Fruit fly (Drosophila melanogaster) whole organism, prepupa: ENCODE measurements around the gene CG12112.

Experiments used
- CG10631 ChIP-seq: fragments of 200-800 bp; sonication (Bioruptor generic); optimal IDR thresholded peaks from 2 replicates; lab custom pipeline; 2016; ENCODE audit warnings: missing biosample characterization, missing genetic modification characterization
- CG10669 ChIP-seq: fragments of 200-800 bp; sonication (Bioruptor generic); optimal IDR thresholded peaks from 3 replicates; lab custom pipeline; 2018; ENCODE audit warnings: missing biosample characterization, mild to moderate bottlenecking, missing genetic modification characterization, moderate library complexity
- CG11762 ChIP-seq: fragments of 200-800 bp; sonication (Bioruptor generic); optimal IDR thresholded peaks from 3 replicates; lab custom pipeline; 2016; ENCODE audit warnings: missing biosample characterization, missing genetic modification characterization; ENCODE audit not compliant: insufficient read depth
- CG11902 ChIP-seq: fragments of 200-800 bp; sonication (Bioruptor generic); optimal IDR thresholded peaks from 3 replicates; lab custom pipeline; 2016; ENCODE audit warnings: missing biosample characterization, missing genetic modification characterization
- CG15336 ChIP-seq: fragments of 200-800 bp; sonication (Bioruptor generic); IDR thresholded peaks from 2 replicates; pipeline ENCODE4 v1.3.6; 2022; ENCODE audit warnings: missing biosample characterization, missing genetic modification characterization
- CG1621 ChIP-seq: fragments of 200-800 bp; sonication (Bioruptor generic); optimal IDR thresholded peaks from 3 replicates; lab custom pipeline; 2018; ENCODE audit warnings: missing biosample characterization, mild to moderate bottlenecking, missing genetic modification characterization
- CG16779 ChIP-seq: fragments of 200-800 bp; sonication (Bioruptor generic); optimal IDR thresholded peaks from 3 replicates; lab custom pipeline; 2017; ENCODE audit warnings: missing biosample characterization, mild to moderate bottlenecking, missing genetic modification characterization
- CG3032 ChIP-seq: fragments of 200-800 bp; optimal IDR thresholded peaks from 2 replicates; lab custom pipeline; 2019; ENCODE audit warnings: missing biosample characterization, mild to moderate bottlenecking, missing genetic modification characterization, moderate library complexity
- CG6163 ChIP-seq: fragments of 200-800 bp; sonication (Bioruptor generic); IDR thresholded peaks from 3 replicates; pipeline ENCODE4 v1.3.6; 2022; ENCODE audit warnings: missing biosample characterization, missing genetic modification characterization
- CG6792 ChIP-seq: fragments of 200-800 bp; sonication (Bioruptor generic); optimal IDR thresholded peaks from 3 replicates; lab custom pipeline; 2016; ENCODE audit warnings: missing biosample characterization, missing genetic modification characterization
- CG6808 ChIP-seq: fragments of 200-800 bp; sonication (Bioruptor generic); optimal IDR thresholded peaks from 3 replicates; lab custom pipeline; 2017; ENCODE audit warnings: missing biosample characterization, missing genetic modification characterization, mild to moderate bottlenecking, moderate library complexity, missing genetic modification reagents
- CG8119 ChIP-seq: fragments of 200-800 bp; sonication (Bioruptor generic); IDR thresholded peaks from 3 replicates; pipeline ENCODE4 v1.3.6; 2022; ENCODE audit warnings: missing biosample characterization, missing genetic modification characterization
- CG8632 ChIP-seq: fragments of 200-800 bp; sonication (Bioruptor generic); optimal IDR thresholded peaks from 3 replicates; lab custom pipeline; 2016; ENCODE audit warnings: missing biosample characterization, missing genetic modification characterization
- CG9139 ChIP-seq: fragments of 200-800 bp; sonication (Bioruptor generic); optimal IDR thresholded peaks from 3 replicates; lab custom pipeline; 2017; ENCODE audit warnings: missing biosample characterization, mild to moderate bottlenecking, missing genetic modification characterization
- Eip75B ChIP-seq: fragments of 200-800 bp; sonication (Bioruptor generic); optimal IDR thresholded peaks from 3 replicates; lab custom pipeline; 2016; ENCODE audit warnings: missing biosample characterization, missing genetic modification characterization
- Eip78C ChIP-seq: fragments of 200-800 bp; sonication (Bioruptor generic); peaks from one replicate; lab custom pipeline; 2016; ENCODE audit warnings: missing biosample characterization, missing genetic modification characterization
- Ets96B ChIP-seq: fragments of 200-800 bp; optimal IDR thresholded peaks from 2 replicates; lab custom pipeline; 2019; ENCODE audit warnings: missing biosample characterization, mild to moderate bottlenecking, missing genetic modification characterization, moderate library complexity
- Gug ChIP-seq: fragments of 200-800 bp; sonication (Bioruptor generic); IDR thresholded peaks from 2 replicates; pipeline ENCODE4 v1.3.6; 2022; ENCODE audit warnings: missing biosample characterization, missing genetic modification characterization
- Hr38 ChIP-seq: sonication (Bioruptor generic); optimal IDR thresholded peaks from 2 replicates; lab custom pipeline; 2016; ENCODE audit warnings: missing biosample characterization, missing genetic modification characterization
- OdsH ChIP-seq: fragments of 200-800 bp; sonication (Bioruptor generic); optimal IDR thresholded peaks from 3 replicates; lab custom pipeline; 2016; ENCODE audit warnings: missing biosample characterization, missing genetic modification characterization
- Smox ChIP-seq: fragments of 200-800 bp; sonication (Bioruptor generic); optimal IDR thresholded peaks from 3 replicates; lab custom pipeline; 2016; ENCODE audit warnings: missing biosample characterization, missing genetic modification characterization
- Sox102F ChIP-seq: fragments of 200-800 bp; sonication (Bioruptor generic); optimal IDR thresholded peaks from 2 replicates; lab custom pipeline; 2016; ENCODE audit warnings: missing biosample characterization, mild to moderate bottlenecking, missing genetic modification characterization
- Sox15 ChIP-seq: fragments of 200-800 bp; sonication (Bioruptor generic); optimal IDR thresholded peaks from 3 replicates; lab custom pipeline; 2016; ENCODE audit warnings: missing biosample characterization, missing genetic modification characterization
- acj6 ChIP-seq: fragments of 200-800 bp; sonication (Bioruptor generic); optimal IDR thresholded peaks from 3 replicates; lab custom pipeline; 2016; ENCODE audit warnings: missing biosample characterization, missing genetic modification characterization
- dsx ChIP-seq: fragments of 200-800 bp; optimal IDR thresholded peaks from 3 replicates; lab custom pipeline; 2019; ENCODE audit warnings: missing biosample characterization, mild to moderate bottlenecking, missing genetic modification characterization, moderate library complexity; ENCODE audit not compliant: poor library complexity, severe bottlenecking
- eg ChIP-seq: fragments of 200-800 bp; sonication (Bioruptor generic); IDR thresholded peaks from 3 replicates; pipeline ENCODE4 v1.3.6; 2022; ENCODE audit warnings: missing biosample characterization, missing genetic modification characterization
- esn ChIP-seq: fragments of 200-800 bp; sonication (Bioruptor generic); optimal IDR thresholded peaks from 2 replicates; lab custom pipeline; 2016; ENCODE audit warnings: missing biosample characterization, mild to moderate bottlenecking, missing genetic modification characterization, moderate library complexity
- fd59A ChIP-seq: fragments of 200-800 bp; sonication (Bioruptor generic); optimal IDR thresholded peaks from 2 replicates; lab custom pipeline; 2017; ENCODE audit warnings: missing biosample characterization, mild to moderate bottlenecking, missing genetic modification characterization, missing genetic modification reagents
- fd85E ChIP-seq: fragments of 200-800 bp; sonication (Bioruptor generic); optimal IDR thresholded peaks from 3 replicates; lab custom pipeline; 2016; ENCODE audit warnings: missing biosample characterization, missing genetic modification characterization
- lz ChIP-seq: fragments of 200-800 bp; sonication (Bioruptor generic); optimal IDR thresholded peaks from 3 replicates; lab custom pipeline; 2016; ENCODE audit warnings: missing biosample characterization, missing genetic modification characterization
- net ChIP-seq: fragments of 200-800 bp; sonication (Bioruptor generic); optimal IDR thresholded peaks from 3 replicates; lab custom pipeline; 2016; ENCODE audit warnings: missing biosample characterization, missing genetic modification characterization
- pdm3 ChIP-seq: fragments of 200-800 bp; sonication (Bioruptor generic); optimal IDR thresholded peaks from 3 replicates; lab custom pipeline; 2016; ENCODE audit warnings: missing biosample characterization, missing genetic modification characterization
- salr ChIP-seq, 2 experiments: fragments of 200-800 bp; sonication (Bioruptor generic); optimal IDR thresholded peaks; 3 replicates each; lab custom pipeline; 2016 to 2018; ENCODE audit warnings: missing biosample characterization in 2 of 2, missing genetic modification characterization in 2 of 2, mild to moderate bottlenecking in 1 of 2
- spab ChIP-seq: fragments of 200-800 bp; sonication (Bioruptor generic); optimal IDR thresholded peaks from 2 replicates; lab custom pipeline; 2017; ENCODE audit warnings: missing biosample characterization, mild to moderate bottlenecking, missing genetic modification characterization, missing genetic modification reagents
- ss ChIP-seq, 2 experiments: fragments of 200-800 bp; sonication (Bioruptor generic); optimal IDR thresholded peaks; 2 replicates in 1 of 2; 3 replicates in 1 of 2; lab custom pipeline; 2017 to 2018; ENCODE audit warnings: mild to moderate bottlenecking in 2 of 2, missing biosample characterization in 2 of 2, missing genetic modification characterization in 2 of 2, moderate library complexity in 1 of 2
- svp ChIP-seq: fragments of 200-800 bp; sonication (Bioruptor generic); peaks from one replicate; lab custom pipeline; 2016; ENCODE audit warnings: missing biosample characterization, missing genetic modification characterization
- topi ChIP-seq: fragments of 200-800 bp; sonication (Bioruptor generic); optimal IDR thresholded peaks from 3 replicates; lab custom pipeline; 2016; ENCODE audit warnings: missing biosample characterization, missing genetic modification characterization
- vri ChIP-seq: fragments of 200-800 bp; sonication (Bioruptor generic); optimal IDR thresholded peaks from 3 replicates; lab custom pipeline; 2016; ENCODE audit warnings: missing biosample characterization, mild to moderate bottlenecking, missing genetic modification characterization

CG12112 gene

dm6 chrX:8521492-8521891 is 38.5 kb downstream of the CG12112 start (continued):
- TF ChIP-seq lz (GFP tag; lab: Kevin White, UChicago) = no peak
- TF ChIP-seq Ets96B (tag; lab: Kevin White, UChicago) = no peak
- TF ChIP-seq Hr38 (GFP tag; lab: Kevin White, UChicago) = no peak
- no peak for TF ChIP-seq vri (GFP tag; lab: Kevin White, UChicago)
- no peak for TF ChIP-seq topi (GFP tag; lab: Kevin White, UChicago)
- TF ChIP-seq CG3032 = no peak
- no peak for TF ChIP-seq Sox15 (GFP tag; lab: Kevin White, UChicago)
- TF ChIP-seq CG10669 (GFP tag; lab: Kevin White, UChicago) = no peak
- no peak for TF ChIP-seq ss (GFP tag; optimal IDR thresholded peaks at IDR 0.05; lab: Kevin White, UChicago)
- no peak for TF ChIP-seq Sox102F (GFP tag; lab: Kevin White, UChicago)
- TF ChIP-seq acj6 = peak; percentile 16
- peak; percentile 52 for TF ChIP-seq Gug
- no peak for TF ChIP-seq CG9139 (GFP tag; lab: Kevin White, UChicago)
- TF ChIP-seq fd85E (GFP tag; lab: Kevin White, UChicago) = no peak
- TF ChIP-seq CG1621 = no peak
- TF ChIP-seq, all 60 proteins: peak for 16

- TF ChIP-seq pdm3 (GFP tag; lab: Kevin White, UChicago) (no peak), Sox102F (GFP tag; lab: Kevin White, UChicago) (no peak), CG10631 (GFP tag; lab: Kevin White, UChicago) (no peak), CG11762 (GFP tag; lab: Kevin White, UChicago) (no peak), vri (GFP tag; lab: Kevin White, UChicago) (peak; percentile 28)
Measured at dm6 chrX:8520517-8520916, 39.5 kb downstream of the CG12112 start.

dm6 chrX:8518025-8518661 is 41.8 kb downstream of the CG12112 start:
- TF ChIP-seq eg (GFP tag; lab: Robert Waterston, UW) (peak; percentile 45; the same call in 1 of the 3 replicates), OdsH (GFP tag; lab: Kevin White, UChicago) (no peak), CG8632 (GFP tag; lab: Kevin White, UChicago) (no peak), spab (GFP tag; lab: Kevin White, UChicago) (peak; percentile 27), CG16779 (tag; lab: Kevin White, UChicago) (no peak), Hr38 (GFP tag; lab: Kevin White, UChicago) (no peak), CG6792 (GFP tag; lab: Kevin White, UChicago) (no peak), net (GFP tag; lab: Kevin White, UChicago) (no peak), CG10669 (GFP tag; lab: Kevin White, UChicago) (no peak), esn (no peak), fd59A (GFP tag; lab: Kevin White, UChicago) (no peak), Eip75B (no peak), dsx (GFP tag; lab: Kevin White, UChicago) (peak; percentile 9), Ets96B (tag; lab: Kevin White, UChicago) (peak; percentile 13), fd85E (GFP tag; lab: Kevin White, UChicago) (no peak), Eip78C (GFP tag; lab: Kevin White, UChicago) (peak; percentile 75), vri (GFP tag; lab: Kevin White, UChicago) (no peak), CG15336 (GFP tag; lab: Robert Waterston, UW) (no peak), svp (GFP tag; lab: Kevin White, UChicago) (no peak), CG8119 (GFP tag; lab: Robert Waterston, UW) (peak; percentile 22; the same call in 1 of the 3 replicates), ss (GFP tag; optimal IDR thresholded peaks at IDR 0.05; lab: Kevin White, UChicago) (peak; percentile 59 to 74), Smox (no peak), CG6163 (peak; percentile 20; the same call in 1 of the 3 replicates), CG9139 (GFP tag; lab: Kevin White, UChicago) (peak; percentile 45), salr (GFP tag; optimal IDR thresholded peaks at IDR 0.05; lab: Kevin White, UChicago) (no peak), CG3032 (no peak), Sox102F (GFP tag; lab: Kevin White, UChicago) (no peak), CG10631 (GFP tag; lab: Kevin White, UChicago) (no peak), CG6808 (GFP tag; lab: Kevin White, UChicago) (peak; percentile 47), CG11902 (GFP tag; lab: Kevin White, UChicago) (no peak)
- TF ChIP-seq, all 60 proteins: peak for 10
